Worm (Caenorhabditis elegans): ENCODE data around the gene nstp-1.
A peak's percentile ranks its signal among the peaks of the same experiment; 100 is the strongest.

nstp-1 gene

DNA sequence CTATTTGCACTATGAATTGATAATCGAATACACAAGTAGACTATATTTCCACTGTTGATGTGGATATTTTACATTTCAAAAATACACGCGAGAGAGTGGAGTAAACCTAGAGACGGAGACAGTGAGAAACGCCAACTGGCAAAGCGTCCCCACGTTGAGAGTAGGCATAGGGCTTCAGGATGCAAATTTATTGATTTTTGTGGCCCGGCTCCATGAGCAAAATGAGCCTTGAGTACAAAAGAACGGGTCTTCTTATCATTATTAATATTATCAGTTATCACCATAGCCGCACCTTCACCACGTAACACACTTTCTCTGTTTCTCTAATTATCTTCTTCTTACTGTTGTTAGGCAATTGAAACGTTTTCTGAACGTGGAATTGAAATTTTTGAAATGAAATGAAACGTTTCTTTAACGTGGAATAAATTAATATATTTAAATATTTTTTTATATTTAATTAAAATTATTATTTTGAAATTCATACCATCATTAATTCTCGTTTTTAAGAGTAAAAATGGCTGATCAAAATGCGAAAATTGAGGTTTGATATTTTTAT lies 2.2 kb downstream of the nstp-1 start, which contains the start of gene bre-1:
TSS of gene bre-1 (plus strand) at position 506 of the 556 bp plus-strand sequence.
- TF ChIP-seq hmg-11 (tag; optimal IDR thresholded peaks at IDR 0.05) (peak; percentile 63), elt-2 (tag; optimal IDR thresholded peaks at IDR 0.05) (peak; percentile 74), nfya-1 (tag; optimal IDR thresholded peaks at IDR 0.05; ENCODE audit: insufficient read depth) (peak; percentile 23), skn-1 (tag; optimal IDR thresholded peaks at IDR 0.05) (no peak), mml-1 (tag; optimal IDR thresholded peaks at IDR 0.05) (no peak)

- TF ChIP-seq lsy-12 (tag; optimal IDR thresholded peaks at IDR 0.05) (no peak), egl-27 (tag; optimal IDR thresholded peaks at IDR 0.05) (no peak), nhr-76 (tag; optimal IDR thresholded peaks at IDR 0.05) (no peak), fkh-2 (tag; optimal IDR thresholded peaks at IDR 0.05) (no peak), aly-2 (tag; optimal IDR thresholded peaks at IDR 0.05) (no peak), ztf-11 (tag; optimal IDR thresholded peaks at IDR 0.05) (no peak), snpc-4 (tag; optimal IDR thresholded peaks at IDR 0.05) (no peak), sea-2 (GFP tag; optimal IDR thresholded peaks at IDR 0.05) (no peak), nhr-77 (tag; optimal IDR thresholded peaks at IDR 0.05) (no peak), nhr-12 (tag; optimal IDR thresholded peaks at IDR 0.05) (no peak), R02D3.7 (tag; optimal IDR thresholded peaks at IDR 0.05) (no peak), fkh-10 (GFP tag; optimal IDR thresholded peaks at IDR 0.05) (no peak), tbx-2 (tag; optimal IDR thresholded peaks at IDR 0.05) (no peak), elt-2 (tag; optimal IDR thresholded peaks at IDR 0.05) (no peak), daf-12 (tag; optimal IDR thresholded peaks at IDR 0.05) (no peak), eor-1 (tag; optimal IDR thresholded peaks at IDR 0.05) (no peak), unc-62 (GFP tag; optimal IDR thresholded peaks at IDR 0.05) (no peak), nhr-237 (tag; optimal IDR thresholded peaks at IDR 0.05) (no peak)
Observed at ce11 chrIV:8992786-8993185, 8.1 kb downstream of the nstp-1 start, which contains the start of gene mltn-12. mltn-12 (plus strand) TSS chrIV:8993086.

- no peak for TF ChIP-seq nhr-67 (tag; optimal IDR thresholded peaks at IDR 0.05)
- no peak for TF ChIP-seq ceh-16 (tag; optimal IDR thresholded peaks at IDR 0.05)
- TF ChIP-seq elt-3 (tag; optimal IDR thresholded peaks at IDR 0.05), result no peak
- TF ChIP-seq lin-15B (tag; optimal IDR thresholded peaks at IDR 0.05), result no peak
- TF ChIP-seq nhr-43 (tag; optimal IDR thresholded peaks at IDR 0.05; ENCODE audit: poor library complexity, severe bottlenecking), result no peak
- TF ChIP-seq pha-4 (tag; optimal IDR thresholded peaks at IDR 0.05), result no peak
- no peak for TF ChIP-seq egl-5 (tag; optimal IDR thresholded peaks at IDR 0.05)
Observed at ce11 chrIV:8994487-8994886, 9.8 kb downstream of the nstp-1 start.

- no peak for TF ChIP-seq nfya-1 (tag; optimal IDR thresholded peaks at IDR 0.05; ENCODE audit: insufficient read depth)
- TF ChIP-seq nhr-67 (tag; optimal IDR thresholded peaks at IDR 0.05), result no peak
- no peak for TF ChIP-seq ceh-82 (tag; optimal IDR thresholded peaks at IDR 0.05)
- TF ChIP-seq elt-1 (tag; optimal IDR thresholded peaks at IDR 0.05), result no peak
- TF ChIP-seq pha-4 (tag; optimal IDR thresholded peaks at IDR 0.05), result no peak
- TF ChIP-seq lin-15B (tag; optimal IDR thresholded peaks at IDR 0.05), result no peak
- no peak for TF ChIP-seq egl-5 (tag; optimal IDR thresholded peaks at IDR 0.05)
- no peak for TF ChIP-seq skn-1 (tag; optimal IDR thresholded peaks at IDR 0.05)
- TF ChIP-seq zag-1 (tag; optimal IDR thresholded peaks at IDR 0.05), result no peak
- no peak for TF ChIP-seq unc-62 (GFP tag; optimal IDR thresholded peaks at IDR 0.05)
- TF ChIP-seq elt-2 (tag; optimal IDR thresholded peaks at IDR 0.05), result no peak
- TF ChIP-seq ceh-9 (tag; optimal IDR thresholded peaks at IDR 0.05), result no peak
- no peak for TF ChIP-seq nhr-12 (tag; optimal IDR thresholded peaks at IDR 0.05)
- no peak for TF ChIP-seq mdl-1 (tag; optimal IDR thresholded peaks at IDR 0.05)
- TF ChIP-seq nhr-76 (tag; optimal IDR thresholded peaks at IDR 0.05), result no peak
- TF ChIP-seq ZK546.5 (tag; optimal IDR thresholded peaks at IDR 0.05), result no peak
- TF ChIP-seq R02D3.7 (tag; optimal IDR thresholded peaks at IDR 0.05), result no peak
- no peak for TF ChIP-seq tbx-2 (tag; optimal IDR thresholded peaks at IDR 0.05)
- no peak for TF ChIP-seq ama-1 (optimal IDR thresholded peaks at IDR 0.05)
- TF ChIP-seq nhr-23 (tag; optimal IDR thresholded peaks at IDR 0.05), result no peak
Observed at ce11 chrIV:9000664-9001063, 16.0 kb downstream of the nstp-1 start.
